Worm (Caenorhabditis elegans): ENCODE measurements around the gene F35C11.2.

DNA sequence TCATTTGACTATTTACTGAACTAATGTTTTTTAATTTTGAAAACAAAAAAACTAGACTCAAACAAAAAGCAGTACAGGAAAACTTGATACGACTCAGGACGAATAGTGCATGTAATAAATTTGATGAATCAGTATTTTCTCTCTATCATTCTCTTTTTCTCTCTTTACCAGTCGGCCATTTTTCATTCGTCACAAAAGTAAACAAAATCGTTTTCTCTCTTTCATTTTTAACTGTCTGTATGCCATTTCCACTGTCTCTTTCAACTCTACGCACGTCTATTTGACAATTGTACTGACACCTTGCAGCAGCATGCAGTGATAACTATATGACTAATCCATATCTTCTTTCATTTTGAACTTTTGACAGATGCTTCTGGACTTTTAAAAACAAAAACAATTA lies at the start of gene F35C11.2, which contains the start of gene F35C11.4:
- TF ChIP-seq nhr-76 (tag; optimal IDR thresholded peaks at IDR 0.05) (no peak), nhr-237 (tag; optimal IDR thresholded peaks at IDR 0.05) (no peak), cnd-1 (tag; optimal IDR thresholded peaks at IDR 0.05) (no peak)

Data from whole organism, mixed stage, embryonic.